Fruit fly (Drosophila melanogaster) whole organism: ENCODE data around the gene CG42718.

Experiments used
- CG8478 ChIP-seq: fragments of >200 bp; optimal IDR thresholded peaks from 2 replicates; lab custom pipeline; 2018; ENCODE audit warnings: inconsistent platforms
- usp ChIP-seq: fragments of >200 bp; optimal IDR thresholded peaks from 2 replicates; lab custom pipeline; 2017; ENCODE audit warnings: missing biosample characterization, missing genetic modification characterization, mixed read lengths

DNA sequence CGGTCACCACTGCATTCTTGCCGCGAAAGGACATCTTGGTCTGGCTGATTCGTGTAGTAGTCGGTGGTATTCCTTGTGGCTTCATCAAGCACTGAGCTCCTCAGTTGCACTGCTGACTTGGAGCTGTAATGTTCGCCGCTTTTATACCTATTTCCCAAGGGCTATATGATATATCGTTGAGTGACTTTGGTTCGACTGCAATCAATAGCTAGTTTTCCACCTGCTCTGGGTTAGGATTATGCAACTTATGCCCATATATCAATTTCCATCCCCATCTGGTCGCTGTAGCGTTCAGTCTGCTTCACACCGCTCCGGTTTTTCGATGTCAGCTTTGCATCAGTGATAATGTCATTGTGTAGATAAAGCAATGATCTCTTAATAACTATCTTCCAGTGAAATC is 33.1 kb upstream of the CG42718 start, which contains the start of gene Pdh:
- no peak for TF ChIP-seq CG8478 (lab: Kevin White, UChicago)
- no peak for TF ChIP-seq usp (GFP tag; lab: Kevin White, UChicago)
